Worm (Caenorhabditis elegans): ENCODE measurements around the gene thk-1.

DNA sequence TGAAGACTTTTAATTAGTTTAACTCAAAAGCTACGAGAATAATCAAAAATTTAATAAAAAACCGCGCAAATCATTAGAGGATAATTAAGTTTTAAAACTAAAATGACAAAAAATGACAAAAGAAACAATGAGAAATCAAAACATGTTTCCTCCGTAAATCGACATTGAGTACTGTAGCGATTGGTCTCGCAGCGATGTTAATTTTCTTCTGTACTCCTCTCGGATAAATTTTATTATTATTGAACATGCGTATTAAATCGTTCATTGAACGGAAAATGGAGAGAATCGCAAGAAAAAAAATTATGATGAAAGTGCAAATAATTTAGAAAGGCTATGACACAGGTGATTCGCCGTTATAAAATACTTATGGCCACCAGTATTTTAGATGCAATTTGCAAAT, 3.9 kb upstream of the thk-1 start:
- TF ChIP-seq him-1 (tag; optimal IDR thresholded peaks at IDR 0.05) (no peak), W03F9.2 (tag; optimal IDR thresholded peaks at IDR 0.05) (no peak)

Data from whole organism, L4/young adult.